Worm (Caenorhabditis elegans): Measurements from ENCODE around the gene npr-24.
A peak's percentile ranks its signal among the peaks of the same experiment; 100 is the strongest.

Gene npr-24

ce11 chrX:17513507-17514113 lies 27.0 kb upstream of the npr-24 start, which contains the start of gene nhr-1:
Gene nhr-1 (plus strand): TSS chrX:17514063.
- peak; percentile 95 for TF ChIP-seq nhr-28 (tag; optimal IDR thresholded peaks at IDR 0.05)
- no peak for TF ChIP-seq ceh-32 (tag; optimal IDR thresholded peaks at IDR 0.05; ENCODE audit: poor library complexity)
- 0 out of 2 replicates have a peak, but pooled peaks have one; percentile 19 for TF ChIP-seq vab-7 (GFP tag; IDR thresholded peaks at IDR 0.05)
- TF ChIP-seq ctbp-1 (GFP tag; IDR thresholded peaks at IDR 0.05), result peak; percentile 81; the same call in 1 of the 2 replicates
- no peak for TF ChIP-seq nhr-42 (GFP tag; IDR thresholded peaks at IDR 0.05)
- TF ChIP-seq nhr-25 (tag; optimal IDR thresholded peaks at IDR 0.05; ENCODE audit: borderline replicate concordance, insufficient read depth), result peak; percentile 16
- TF ChIP-seq set-16 (GFP tag; IDR thresholded peaks at IDR 0.05), result peak; percentile 79
- TF ChIP-seq dpl-1 (GFP tag; optimal IDR thresholded peaks at IDR 0.05), result peak; percentile 34
- peak; percentile 72 for TF ChIP-seq F37D6.2 (tag; optimal IDR thresholded peaks at IDR 0.05)
- TF ChIP-seq lsy-2 (tag; optimal IDR thresholded peaks at IDR 0.05), result peak; percentile 79 to 85
- no peak for TF ChIP-seq dmd-9 (GFP tag; IDR thresholded peaks at IDR 0.05)
- TF ChIP-seq hmg-1.1 (GFP tag; IDR thresholded peaks at IDR 0.05), result peak; percentile 88
- TF ChIP-seq madf-9 (GFP tag; conservative IDR thresholded peaks at IDR 0.05), result peak; percentile 62; the same call in 1 of the 2 replicates
- TF ChIP-seq daf-19 (GFP tag; conservative IDR thresholded peaks at IDR 0.05), result 0 out of 2 replicates have a peak, but pooled peaks have one; percentile 35
- TF ChIP-seq duxl-1 (tag; optimal IDR thresholded peaks at IDR 0.05; ENCODE audit: poor library complexity), result no peak
- TF ChIP-seq dmd-8 (GFP tag; IDR thresholded peaks at IDR 0.05), result no peak
- peak; percentile 14 for TF ChIP-seq pqm-1 (tag; optimal IDR thresholded peaks at IDR 0.05)
- peak; percentile 89 to 93 for TF ChIP-seq mdl-1 (tag; optimal IDR thresholded peaks at IDR 0.05)
- no peak for TF ChIP-seq ztf-11 (tag; optimal IDR thresholded peaks at IDR 0.05)
- peak; percentile 44; the same call in 1 of the 2 replicates for TF ChIP-seq lin-1 (GFP tag; IDR thresholded peaks at IDR 0.05)
- peak; percentile 57; the same call in 1 of the 2 replicates for TF ChIP-seq lim-7 (GFP tag; IDR thresholded peaks at IDR 0.05)
- no peak for TF ChIP-seq nhr-111 (GFP tag; optimal IDR thresholded peaks at IDR 0.05)
- peak; percentile 51; the same call in 1 of the 2 replicates for TF ChIP-seq arid-1 (GFP tag; conservative IDR thresholded peaks at IDR 0.05)
- TF ChIP-seq nhr-10 (tag; optimal IDR thresholded peaks at IDR 0.05), result peak; percentile 5
- no peak for TF ChIP-seq lin-15B (tag; optimal IDR thresholded peaks at IDR 0.05)
- TF ChIP-seq Y48G9A.11 (GFP tag; IDR thresholded peaks at IDR 0.05), result no peak
- TF ChIP-seq lin-38 (GFP tag; IDR thresholded peaks at IDR 0.05), result peak; percentile 34
- TF ChIP-seq aly-2 (tag; optimal IDR thresholded peaks at IDR 0.05), result no peak
- peak; percentile 75 for TF ChIP-seq egl-43 (GFP tag; IDR thresholded peaks at IDR 0.05)
- no peak for TF ChIP-seq ces-1 (GFP tag; optimal IDR thresholded peaks at IDR 0.05)
- no peak for TF ChIP-seq php-3 (GFP tag; IDR thresholded peaks at IDR 0.05)
- TF ChIP-seq nhr-76 (tag; optimal IDR thresholded peaks at IDR 0.05), result peak; percentile 29
- TF ChIP-seq sdz-12 (GFP tag; optimal IDR thresholded peaks at IDR 0.05), result no peak
- TF ChIP-seq aha-1 (tag), result peak; percentile 81
- TF ChIP-seq snpc-4 (tag; optimal IDR thresholded peaks at IDR 0.05), result no peak
- TF ChIP-seq nhr-102 (tag; optimal IDR thresholded peaks at IDR 0.05), result peak; percentile 35
- no peak for TF ChIP-seq ceh-44 (GFP tag; IDR thresholded peaks at IDR 0.05)
- peak; percentile 82 for TF ChIP-seq dve-1 (tag; optimal IDR thresholded peaks at IDR 0.05; ENCODE audit: insufficient read depth)
- TF ChIP-seq nhr-6 (tag; optimal IDR thresholded peaks at IDR 0.05), result peak; percentile 68
- no peak for TF ChIP-seq jun-1 (tag; optimal IDR thresholded peaks at IDR 0.05)
- TF ChIP-seq lir-3 (tag; optimal IDR thresholded peaks at IDR 0.05), result no peak
- no peak for TF ChIP-seq Y5F2A.4 (GFP tag; optimal IDR thresholded peaks at IDR 0.05)
- peak; percentile 81 for TF ChIP-seq gei-8 (GFP tag; optimal IDR thresholded peaks at IDR 0.05)
- TF ChIP-seq hlh-11 (tag; optimal IDR thresholded peaks at IDR 0.05), result peak; percentile 96
- TF ChIP-seq spr-1 (tag; optimal IDR thresholded peaks at IDR 0.05), result peak; percentile 44
- peak; percentile 90 for TF ChIP-seq rbr-2 (tag; optimal IDR thresholded peaks at IDR 0.05)
- peak; percentile 33 to 83 for TF ChIP-seq hif-1 (tag; optimal IDR thresholded peaks at IDR 0.05)
- TF ChIP-seq zag-1 (tag; optimal IDR thresholded peaks at IDR 0.05), result peak; percentile 72
- TF ChIP-seq T26A8.4 (GFP tag; IDR thresholded peaks at IDR 0.05), result peak; percentile 72; the same call in 1 of the 2 replicates

Data from whole organism, L4 larva.